Worm (Caenorhabditis elegans) whole organism, young adult: ENCODE results near the gene nhr-88.

Source experiments
- B0035.1 ChIP-seq: sonication (generic microtip); optimal IDR thresholded peaks from 2 replicates; lab custom pipeline; 2016; ENCODE audit warnings: missing genetic modification characterization, mild to moderate bottlenecking, missing compliant biosample characterization, missing genotype, missing genetic modification reagents
- B0336.3 ChIP-seq: fragments of 200-800 bp; sonication (Bioruptor generic); IDR thresholded peaks from 2 replicates; pipeline ENCODE4 v1.3.6; 2022; ENCODE audit warnings: missing genetic modification characterization, missing compliant biosample characterization
- F10E7.11 ChIP-seq: sonication (generic microtip); optimal IDR thresholded peaks from 2 replicates; lab custom pipeline; 2017; ENCODE audit warnings: mild to moderate bottlenecking, missing genetic modification characterization, moderate library complexity, missing compliant biosample characterization
- F22D6.2 ChIP-seq: sonication (generic microtip); optimal IDR thresholded peaks from 2 replicates; lab custom pipeline; 2016; ENCODE audit warnings: mild to moderate bottlenecking, missing genetic modification characterization, missing compliant biosample characterization
- F39B2.1 ChIP-seq: fragments of 200-800 bp; sonication (Bioruptor generic); IDR thresholded peaks from 2 replicates; pipeline ENCODE4 v1.3.6; 2022; ENCODE audit warnings: missing genetic modification reagents, missing genetic modification characterization, missing compliant biosample characterization
- F57A8.1 ChIP-seq: fragments of 200-800 bp; sonication (Bioruptor generic); optimal IDR thresholded peaks from 2 replicates; lab custom pipeline; 2018; ENCODE audit warnings: mild to moderate bottlenecking, missing genetic modification characterization, moderate library complexity, missing compliant biosample characterization
- F57C9.4 ChIP-seq: sonication (generic microtip); optimal IDR thresholded peaks from 2 replicates; lab custom pipeline; 2017; ENCODE audit warnings: mild to moderate bottlenecking, missing genetic modification characterization, missing compliant biosample characterization
- K11D2.4 ChIP-seq: fragments of 200-800 bp; sonication (Bioruptor generic); IDR thresholded peaks from 2 replicates; pipeline ENCODE4 v1.3.6; 2022; ENCODE audit warnings: missing genetic modification reagents, missing genetic modification characterization, missing compliant biosample characterization
- T07F8.4 ChIP-seq: sonication (generic microtip); optimal IDR thresholded peaks from 2 replicates; lab custom pipeline; 2016; ENCODE audit warnings: mild to moderate bottlenecking, missing genetic modification characterization, moderate library complexity, missing compliant biosample characterization
- T26A5.8 ChIP-seq: sonication (generic microtip); optimal IDR thresholded peaks from 2 replicates; lab custom pipeline; 2016; ENCODE audit warnings: missing genetic modification characterization, missing compliant biosample characterization
- Y67H2A.10 ChIP-seq: fragments of 200-800 bp; sonication (Bioruptor generic); conservative IDR thresholded peaks from 2 replicates; pipeline ENCODE4 v1.3.6; 2022; ENCODE audit warnings: missing genetic modification reagents, missing genetic modification characterization, missing compliant biosample characterization
- athp-1 ChIP-seq: sonication (generic microtip); optimal IDR thresholded peaks from 2 replicates; lab custom pipeline; 2017; ENCODE audit warnings: mild to moderate bottlenecking, missing genetic modification characterization, missing compliant biosample characterization
- attf-5 ChIP-seq: fragments of 200-800 bp; sonication (Bioruptor generic); optimal IDR thresholded peaks from 2 replicates; lab custom pipeline; 2018; ENCODE audit warnings: mild to moderate bottlenecking, missing genetic modification characterization, missing compliant biosample characterization
- bed-1 ChIP-seq: fragments of 200-800 bp; sonication (Bioruptor generic); IDR thresholded peaks from 2 replicates; pipeline ENCODE4 v1.3.6; 2022; ENCODE audit warnings: missing genetic modification reagents, missing genetic modification characterization, missing compliant biosample characterization
- ccch-3 ChIP-seq: fragments of 200-800 bp; sonication (Bioruptor generic); optimal IDR thresholded peaks from 2 replicates; lab custom pipeline; 2018; ENCODE audit warnings: mild to moderate bottlenecking, missing genetic modification characterization, missing compliant biosample characterization
- ceh-100 ChIP-seq: fragments of 200-800 bp; sonication (Bioruptor generic); IDR thresholded peaks from 2 replicates; pipeline ENCODE4 v1.3.6; 2022; ENCODE audit warnings: missing genetic modification reagents, missing genetic modification characterization, missing compliant biosample characterization
- ceh-79 ChIP-seq: sonication (generic microtip); optimal IDR thresholded peaks from 2 replicates; lab custom pipeline; 2017; ENCODE audit warnings: mild to moderate bottlenecking, missing genetic modification characterization, missing compliant biosample characterization
- chd-7 ChIP-seq: sonication (generic microtip); optimal IDR thresholded peaks from 2 replicates; lab custom pipeline; 2016; ENCODE audit warnings: mild to moderate bottlenecking, missing genetic modification characterization, moderate library complexity, missing compliant biosample characterization
- dox-1 ChIP-seq: fragments of 200-800 bp; sonication (Bioruptor generic); IDR thresholded peaks from 2 replicates; pipeline ENCODE4 v1.3.6; 2022; ENCODE audit warnings: missing genetic modification reagents, missing genetic modification characterization, missing compliant biosample characterization
- dpl-1 ChIP-seq: fragments of 150-350 bp; optimal IDR thresholded peaks from 2 replicates; lab custom pipeline; 2014; ENCODE audit warnings: missing biosample characterization, missing genetic modification reagents, missing genetic modification characterization
- efl-1 ChIP-seq: fragments of 150-350 bp; optimal IDR thresholded peaks from 2 replicates; lab custom pipeline; 2014; ENCODE audit warnings: missing biosample characterization, missing genetic modification reagents, missing genetic modification characterization
- egl-44 ChIP-seq: fragments of 200-800 bp; sonication (Bioruptor generic); IDR thresholded peaks from 2 replicates; pipeline ENCODE4 v1.3.6; 2022; ENCODE audit warnings: missing genetic modification reagents, missing genetic modification characterization, missing compliant biosample characterization
- egrh-3 ChIP-seq: fragments of 200-800 bp; sonication (Bioruptor generic); IDR thresholded peaks from 2 replicates; pipeline ENCODE4 v1.3.6; 2022; ENCODE audit warnings: missing genetic modification reagents, missing genetic modification characterization, missing compliant biosample characterization
- hrde-1 ChIP-seq: sonication (generic microtip); optimal IDR thresholded peaks from 2 replicates; lab custom pipeline; 2016; ENCODE audit warnings: missing genetic modification characterization, mild to moderate bottlenecking, missing compliant biosample characterization, moderate library complexity, missing genotype, missing genetic modification reagents, borderline replicate concordance
- lag-1 ChIP-seq: fragments of 200-800 bp; sonication (Bioruptor generic); IDR thresholded peaks from 2 replicates; pipeline ENCODE4 v1.3.6; 2022; ENCODE audit warnings: missing genetic modification reagents, missing genetic modification characterization, missing compliant biosample characterization
- let-526 ChIP-seq: fragments of 200-800 bp; sonication (Bioruptor generic); IDR thresholded peaks from 2 replicates; pipeline ENCODE4 v1.3.6; 2022; ENCODE audit warnings: missing genetic modification reagents, missing genetic modification characterization, missing compliant biosample characterization
- let-607 ChIP-seq, 2 experiments: fragments of 200-800 bp in 1 of 2; sonication (Bioruptor generic) in 1 of 2; sonication (generic microtip) in 1 of 2; optimal IDR thresholded peaks; 2 replicates each; lab custom pipeline; 2016 to 2018; ENCODE audit warnings: mild to moderate bottlenecking in 2 of 2, missing compliant biosample characterization in 2 of 2, missing genetic modification characterization in 2 of 2, moderate library complexity in 2 of 2, missing genotype in 1 of 2
- lin-26 ChIP-seq: fragments of 200-800 bp; sonication (Bioruptor generic); IDR thresholded peaks from 2 replicates; pipeline ENCODE4 v1.3.6; 2022; ENCODE audit warnings: missing genetic modification reagents, missing genetic modification characterization, missing compliant biosample characterization
- lin-40 ChIP-seq: sonication (generic microtip); optimal IDR thresholded peaks from 2 replicates; lab custom pipeline; 2016; ENCODE audit warnings: missing genetic modification characterization, mild to moderate bottlenecking, missing compliant biosample characterization, missing genotype, missing genetic modification reagents
- madf-10 ChIP-seq: sonication (generic microtip); optimal IDR thresholded peaks from 2 replicates; lab custom pipeline; 2016; ENCODE audit warnings: mild to moderate bottlenecking, missing genetic modification characterization, missing compliant biosample characterization
- madf-3 ChIP-seq: fragments of 200-800 bp; sonication (Bioruptor generic); IDR thresholded peaks from 2 replicates; pipeline ENCODE4 v1.3.6; 2022; ENCODE audit warnings: missing genetic modification reagents, missing genetic modification characterization, missing compliant biosample characterization
- madf-6 ChIP-seq: fragments of 200-800 bp; sonication (Bioruptor generic); IDR thresholded peaks from 2 replicates; pipeline ENCODE4 v1.3.6; 2022; ENCODE audit warnings: missing genetic modification reagents, missing genetic modification characterization, missing compliant biosample characterization
- mcd-1 ChIP-seq: fragments of 200-800 bp; sonication (Bioruptor generic); IDR thresholded peaks from 2 replicates; pipeline ENCODE4 v1.3.6; 2022; ENCODE audit warnings: missing genetic modification reagents, missing genetic modification characterization, missing compliant biosample characterization
- mel-28 ChIP-seq: sonication (generic microtip); optimal IDR thresholded peaks from 2 replicates; lab custom pipeline; 2016; ENCODE audit warnings: borderline replicate concordance, mild to moderate bottlenecking, missing genetic modification characterization, missing compliant biosample characterization
- mes-4 ChIP-seq: sonication (generic microtip); optimal IDR thresholded peaks from 2 replicates; lab custom pipeline; 2016; ENCODE audit warnings: missing genotype, missing genetic modification characterization, missing compliant biosample characterization
- nfya-1 ChIP-seq: sonication (generic microtip); optimal IDR thresholded peaks from 2 replicates; lab custom pipeline; 2017; ENCODE audit warnings: antibody characterized with exemption, missing compliant biosample characterization, missing genetic modification characterization, borderline replicate concordance; ENCODE audit not compliant: insufficient read depth
- nhr-80 ChIP-seq: sonication (generic microtip); optimal IDR thresholded peaks from 2 replicates; lab custom pipeline; 2016; ENCODE audit warnings: missing genetic modification characterization, missing compliant biosample characterization
- nhr-90 ChIP-seq: sonication (generic microtip); optimal IDR thresholded peaks from 2 replicates; lab custom pipeline; 2016; ENCODE audit warnings: missing genotype, mild to moderate bottlenecking, missing genetic modification characterization, missing compliant biosample characterization
- pbrm-1 ChIP-seq: fragments of 200-800 bp; sonication (Bioruptor generic); IDR thresholded peaks from 2 replicates; pipeline ENCODE4 v1.3.6; 2022; ENCODE audit warnings: missing genetic modification reagents, missing genetic modification characterization, missing compliant biosample characterization
- pha-4 ChIP-seq: fragments of 150-350 bp; sonication (generic microtip); optimal IDR thresholded peaks from 2 replicates; lab custom pipeline; 2014; ENCODE audit warnings: missing biosample characterization, missing genetic modification reagents, missing genetic modification characterization
- rpc-1 ChIP-seq, 2 experiments: fragments of 150-350 bp in 1 of 2; sonication (generic microtip) in 1 of 2; optimal IDR thresholded peaks; 2 replicates each; lab custom pipeline; 2014 to 2018; ENCODE audit warnings: missing biosample characterization in 1 of 2, missing genetic modification characterization in 1 of 2, missing genetic modification reagents in 1 of 2, missing genotype in 1 of 2
- sdz-38 ChIP-seq: sonication (generic microtip); optimal IDR thresholded peaks from 2 replicates; lab custom pipeline; 2016; ENCODE audit warnings: missing genotype, missing genetic modification characterization, missing compliant biosample characterization
- unc-130 ChIP-seq: sonication (generic microtip); optimal IDR thresholded peaks from 2 replicates; lab custom pipeline; 2016; ENCODE audit warnings: missing genetic modification reagents, missing genetic modification characterization, missing compliant biosample characterization
- zfh-2 ChIP-seq: fragments of 200-800 bp; sonication (Bioruptor generic); conservative IDR thresholded peaks from 2 replicates; pipeline ENCODE4 v1.3.6; 2022; ENCODE audit warnings: missing genetic modification reagents, missing genetic modification characterization, missing compliant biosample characterization
- ztf-26 ChIP-seq: sonication (generic microtip); optimal IDR thresholded peaks from 2 replicates; lab custom pipeline; 2017; ENCODE audit warnings: missing genetic modification characterization, missing compliant biosample characterization
- ztf-28 ChIP-seq: fragments of 200-800 bp; sonication (Bioruptor generic); IDR thresholded peaks from 2 replicates; pipeline ENCODE4 v1.3.6; 2022; ENCODE audit warnings: missing genetic modification reagents, missing genetic modification characterization, missing compliant biosample characterization

The nhr-88 gene

DNA sequence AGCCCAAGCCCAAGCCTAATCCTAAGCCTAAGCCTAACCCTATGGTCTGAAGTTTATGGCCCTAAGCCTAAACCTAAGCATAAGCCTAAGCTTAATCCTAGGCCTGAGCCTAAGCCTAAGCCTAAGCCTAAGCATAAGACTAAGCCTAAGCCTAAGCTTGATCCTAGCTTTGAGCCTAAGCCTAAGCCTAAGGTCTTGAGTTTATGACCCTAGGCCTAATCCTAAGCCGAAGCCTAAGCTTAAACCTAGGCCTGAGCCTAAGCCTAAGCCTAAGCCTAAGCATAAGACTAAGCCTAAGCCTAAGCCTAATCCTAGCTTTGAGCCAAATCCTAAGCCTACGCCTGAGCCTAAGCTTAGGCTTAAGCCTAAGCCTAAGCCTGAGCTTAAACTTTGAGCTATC lies 2.6 kb downstream of the nhr-88 start:
- no peak for TF ChIP-seq dpl-1 (GFP tag; lab: Kevin White, UChicago)
- TF ChIP-seq hrde-1 (tag; lab: Kevin White, UChicago) = no peak
- TF ChIP-seq dox-1 (GFP tag; lab: Robert Waterston, UW) = 0 out of 2 replicates have a peak, but pooled peaks have one; percentile 16
- no peak for TF ChIP-seq mel-28 (tag; lab: Kevin White, UChicago)

DNA sequence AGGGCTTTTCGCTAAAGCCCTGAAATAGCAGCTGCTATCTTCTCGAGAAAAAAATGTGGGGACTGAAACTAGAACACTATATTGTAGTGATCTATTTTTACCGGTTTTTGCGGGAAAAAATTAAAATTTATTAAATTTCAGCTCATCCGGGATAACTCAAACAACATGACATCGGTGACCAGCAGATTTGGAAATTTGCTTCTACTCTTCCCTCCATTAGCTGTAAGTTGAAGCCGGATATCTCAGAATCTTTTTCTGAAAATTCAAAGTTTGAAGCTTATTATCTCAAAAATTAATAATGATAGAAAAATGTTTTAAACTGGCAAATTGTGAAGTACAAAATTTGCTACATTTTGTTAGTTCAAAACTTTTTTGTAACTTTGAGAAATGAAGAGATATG lies 7.9 kb downstream of the nhr-88 start:
- TF ChIP-seq let-526 (GFP tag; lab: Robert Waterston, UW) (no peak), nfya-1 (no peak), ztf-28 (GFP tag; lab: Robert Waterston, UW) (no peak), T26A5.8 (no peak), ccch-3 (no peak), bed-1 (no peak)

DNA sequence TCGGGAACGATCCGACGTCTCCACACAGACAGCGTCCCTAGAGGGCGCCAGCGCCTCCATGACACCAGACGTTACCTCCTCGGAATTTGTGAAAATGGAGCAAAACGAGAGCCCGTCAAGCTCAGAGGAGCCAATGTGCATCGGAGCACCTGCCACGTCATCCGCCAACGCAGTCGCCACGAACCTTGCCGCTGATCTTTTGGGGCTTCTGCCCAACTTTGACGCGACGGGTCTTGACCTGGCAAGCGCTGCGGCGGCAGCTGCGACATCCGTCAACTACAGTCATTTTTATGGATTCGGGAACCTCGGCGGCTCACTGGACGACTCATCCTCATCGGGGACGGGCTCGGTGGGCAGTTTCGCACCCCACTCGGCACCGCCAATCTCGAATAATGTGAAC lies 9.0 kb downstream of the nhr-88 start:
- TF ChIP-seq ceh-79 (no peak), K11D2.4 (GFP tag; lab: Robert Waterston, UW) (no peak), lin-40 (no peak), pbrm-1 (GFP tag; lab: Robert Waterston, UW) (no peak), madf-10 (tag; lab: Kevin White, UChicago) (no peak), rpc-1 (optimal IDR thresholded peaks at IDR 0.05; lab: Kevin White, UChicago) (no peak), rpc-1 (tag; optimal IDR thresholded peaks at IDR 0.05; lab: Kevin White, UChicago) (no peak), attf-5 (GFP tag; lab: Kevin White, UChicago) (no peak), B0336.3 (GFP tag; lab: Robert Waterston, UW) (no peak), zfh-2 (GFP tag; lab: Robert Waterston, UW) (peak; percentile 76; the same call in 1 of the 2 replicates), F57C9.4 (no peak), Y67H2A.10 (no peak), sdz-38 (tag; lab: Kevin White, UChicago) (no peak), hrde-1 (tag; lab: Kevin White, UChicago) (no peak), madf-6 (0 out of 2 replicates have a peak, but pooled peaks have one; percentile 28), F10E7.11 (tag; lab: Kevin White, UChicago) (no peak), ztf-26 (no peak), nhr-90 (tag; lab: Kevin White, UChicago) (no peak), T26A5.8 (no peak), unc-130 (GFP tag; lab: Kevin White, UChicago) (no peak), madf-3 (GFP tag; lab: Robert Waterston, UW) (peak; percentile 65; the same call in 1 of the 2 replicates), egrh-3 (peak; percentile 71; the same call in 1 of the 2 replicates), F39B2.1 (no peak), pha-4 (no peak), athp-1 (tag; lab: Kevin White, UChicago) (no peak), B0035.1 (tag; lab: Kevin White, UChicago) (no peak), lag-1 (GFP tag; lab: Robert Waterston, UW) (no peak), ceh-100 (GFP tag; lab: Robert Waterston, UW) (no peak), efl-1 (GFP tag; lab: Kevin White, UChicago) (no peak), F22D6.2 (tag; lab: Kevin White, UChicago) (peak; percentile 4), F57A8.1 (GFP tag; lab: Kevin White, UChicago) (no peak), dpl-1 (GFP tag; lab: Kevin White, UChicago) (no peak), egl-44 (GFP tag; lab: Robert Waterston, UW) (0 out of 2 replicates have a peak, but pooled peaks have one; percentile 6), chd-7 (tag; lab: Kevin White, UChicago) (peak; percentile 6), nhr-80 (no peak), lin-26 (peak; percentile 50; the same call in 1 of the 2 replicates), mes-4 (tag; lab: Kevin White, UChicago) (no peak), let-607 (tag; optimal IDR thresholded peaks at IDR 0.05; lab: Kevin White, UChicago) (no peak), mcd-1 (GFP tag; lab: Robert Waterston, UW) (0 out of 2 replicates have a peak, but pooled peaks have one; percentile 7), T07F8.4 (tag; lab: Kevin White, UChicago) (no peak)
